Worm (Caenorhabditis elegans): ENCODE results near the gene dnj-1.

ce11 chrIV:11288965-11289364 is 9.9 kb upstream of the dnj-1 start:
- no peak for TF ChIP-seq blmp-1 (tag; optimal IDR thresholded peaks at IDR 0.05; ENCODE audit: insufficient read depth)
- TF ChIP-seq elt-1 (tag; optimal IDR thresholded peaks at IDR 0.05) = no peak
- TF ChIP-seq snpc-4 (tag; optimal IDR thresholded peaks at IDR 0.05) = no peak
- TF ChIP-seq unc-39 (tag; optimal IDR thresholded peaks at IDR 0.05) = no peak
- no peak for TF ChIP-seq lin-13 (GFP tag; optimal IDR thresholded peaks at IDR 0.05)
- TF ChIP-seq ceh-16 (tag; optimal IDR thresholded peaks at IDR 0.05) = no peak
- no peak for TF ChIP-seq mdl-1 (tag; optimal IDR thresholded peaks at IDR 0.05)
- no peak for TF ChIP-seq ztf-11 (tag; optimal IDR thresholded peaks at IDR 0.05)
- no peak for TF ChIP-seq F13H6.1 (tag; optimal IDR thresholded peaks at IDR 0.05)
- no peak for TF ChIP-seq lsy-2 (tag; optimal IDR thresholded peaks at IDR 0.05)
- TF ChIP-seq nhr-11 (tag; optimal IDR thresholded peaks at IDR 0.05) = no peak
- no peak for TF ChIP-seq unc-62 (GFP tag; optimal IDR thresholded peaks at IDR 0.05)
- TF ChIP-seq fos-1 (tag; optimal IDR thresholded peaks at IDR 0.05) = peak; percentile 98
- TF ChIP-seq aly-2 (tag; optimal IDR thresholded peaks at IDR 0.05) = no peak

Data from whole organism, L2 larva.